Worm (Caenorhabditis elegans): ENCODE data around the gene grd-12.
A peak's percentile ranks its signal among the peaks of the same experiment; 100 is the strongest.

Gene grd-12

DNA sequence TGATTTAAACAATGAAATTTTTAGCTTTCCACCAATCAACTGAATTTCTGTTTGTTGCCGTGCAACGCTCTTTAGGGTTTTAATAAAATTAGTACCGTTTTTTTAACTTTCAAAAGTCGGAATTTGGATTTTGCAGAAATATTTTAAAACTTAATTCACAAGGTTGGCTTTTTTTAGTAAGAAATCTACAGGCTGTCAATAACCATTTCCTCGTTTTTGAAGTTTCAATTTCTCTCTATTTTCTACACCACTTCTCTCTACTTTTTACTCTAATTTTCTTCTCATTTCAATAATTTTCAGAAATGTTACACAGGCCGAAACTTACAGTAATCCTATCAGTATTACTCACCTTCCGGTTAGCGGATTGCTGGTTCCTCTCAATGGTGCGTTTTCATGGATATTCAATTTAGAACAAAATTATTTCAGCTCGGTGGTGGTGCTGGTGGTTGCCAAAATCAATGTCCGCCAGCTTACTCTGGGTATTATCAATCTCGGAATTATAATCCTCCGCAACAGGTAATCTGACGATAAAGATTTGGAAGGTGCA lies at the start of gene grd-12, which contains the start of gene F02D8.1:
grd-12 (plus strand) TSS at position 301 of the 547 bp plus-strand sequence.
F02D8.1 (minus strand) TSS at position 497 of the 547 bp plus-strand sequence.
- TF ChIP-seq W03F9.2 (tag; optimal IDR thresholded peaks at IDR 0.05) (no peak), dao-5 (tag; optimal IDR thresholded peaks at IDR 0.05) (no peak), him-1 (tag; optimal IDR thresholded peaks at IDR 0.05) (no peak)

DNA sequence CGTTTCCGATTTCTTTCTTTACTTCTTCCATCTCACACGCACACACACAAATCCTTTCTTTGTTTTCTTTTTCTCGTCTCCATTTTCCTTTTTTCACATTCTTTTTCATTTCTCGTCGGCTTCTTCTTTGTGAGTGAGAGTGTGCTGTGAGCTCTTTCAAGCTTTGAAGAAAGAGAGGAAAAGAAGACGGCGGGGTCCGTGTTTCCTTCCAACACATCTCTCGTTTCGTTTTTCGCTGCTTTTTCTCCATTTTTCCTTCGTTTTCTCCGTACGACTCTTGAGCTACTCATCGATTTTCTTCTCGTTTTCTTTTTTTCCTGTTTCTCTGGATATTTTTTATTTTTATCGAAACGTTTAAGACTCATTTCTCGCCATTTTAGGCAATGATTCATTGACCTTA lies 48.1 kb upstream of the grd-12 start:
- no peak for TF ChIP-seq W03F9.2 (tag; optimal IDR thresholded peaks at IDR 0.05)
- peak; percentile 69 for TF ChIP-seq him-1 (tag; optimal IDR thresholded peaks at IDR 0.05)

DNA sequence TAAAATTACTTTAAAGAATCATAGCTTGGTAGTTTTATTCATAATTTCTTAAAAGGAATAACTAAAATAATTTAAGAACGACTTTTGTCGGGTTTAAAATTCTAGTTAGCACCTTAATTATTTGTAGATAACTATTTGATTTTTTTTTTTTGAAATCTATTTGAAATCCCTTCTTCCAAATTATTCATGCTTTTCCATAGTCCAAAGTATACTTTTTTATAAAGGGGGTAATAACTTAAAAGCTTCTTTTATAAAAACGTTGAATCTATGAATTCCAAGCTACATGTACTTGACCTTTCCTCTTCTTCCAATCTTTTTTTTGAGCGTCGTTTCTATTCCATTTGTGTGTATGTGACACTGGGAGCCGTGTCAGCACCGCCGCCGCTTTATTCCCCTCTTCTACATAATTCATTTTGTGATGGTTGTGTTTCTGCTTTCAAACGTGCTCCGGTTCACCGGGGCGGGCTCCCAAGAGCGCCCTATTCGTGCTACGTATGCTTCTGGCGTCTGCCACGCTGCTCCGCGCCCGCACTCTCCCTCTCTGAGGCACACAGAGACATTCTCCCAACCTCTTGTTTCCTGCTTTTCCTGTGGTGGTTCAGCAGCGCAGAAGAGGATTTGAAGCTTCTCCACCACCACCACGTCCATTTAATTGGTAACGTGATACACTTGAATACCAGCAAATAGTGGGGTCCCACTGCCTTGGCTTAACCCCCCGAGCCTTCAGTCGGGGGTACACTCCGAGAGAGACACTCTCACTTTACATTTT lies 44.7 kb upstream of the grd-12 start:
- TF ChIP-seq dao-5 (tag; optimal IDR thresholded peaks at IDR 0.05) (no peak), him-1 (tag; optimal IDR thresholded peaks at IDR 0.05) (no peak), W03F9.2 (tag; optimal IDR thresholded peaks at IDR 0.05) (no peak)

DNA sequence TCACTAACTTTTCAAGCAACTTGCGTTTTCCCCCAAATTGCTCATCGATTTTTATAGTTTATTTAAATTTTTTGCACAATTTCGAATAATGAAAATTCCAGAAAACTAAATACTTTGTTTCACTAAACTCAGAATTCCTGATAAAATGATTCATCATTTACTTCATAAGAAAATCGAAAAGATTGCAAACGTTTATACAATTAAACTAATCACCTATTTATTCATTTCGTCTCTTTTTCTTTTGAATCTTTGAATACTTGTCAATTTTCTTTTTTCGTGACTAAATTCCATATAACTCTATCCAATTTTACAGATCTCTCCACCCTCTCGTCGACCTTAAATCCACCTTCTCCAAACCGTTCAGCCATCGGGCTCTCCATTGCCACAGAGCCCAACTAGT lies 41.7 kb upstream of the grd-12 start, which contains the start of gene C30G7.2:
C30G7.2 (plus strand) TSS at position 301 of the 400 bp plus-strand sequence.
- TF ChIP-seq him-1 (tag; optimal IDR thresholded peaks at IDR 0.05), result no peak
- TF ChIP-seq dao-5 (tag; optimal IDR thresholded peaks at IDR 0.05), result no peak
- TF ChIP-seq W03F9.2 (tag; optimal IDR thresholded peaks at IDR 0.05), result no peak

DNA sequence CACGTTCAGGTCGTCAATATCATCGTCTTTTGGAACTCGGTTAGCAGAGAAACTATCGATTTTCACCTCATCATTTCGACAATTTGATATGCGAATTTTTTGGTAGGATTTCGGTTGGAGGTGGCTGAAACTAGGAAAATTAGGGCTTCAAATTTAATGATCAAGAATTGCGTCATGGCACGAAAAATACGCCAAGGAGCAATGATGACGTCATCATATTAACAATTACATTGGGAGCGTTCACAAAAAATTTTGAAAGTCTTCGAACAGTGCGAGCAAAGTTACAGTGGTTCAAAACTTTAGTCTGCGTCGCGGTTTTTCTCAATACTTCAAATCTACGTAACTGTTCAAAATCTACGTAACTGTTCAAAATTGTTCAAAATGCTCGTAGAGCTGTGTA lies 35.4 kb upstream of the grd-12 start:
- TF ChIP-seq him-1 (tag; optimal IDR thresholded peaks at IDR 0.05) (no peak), dao-5 (tag; optimal IDR thresholded peaks at IDR 0.05) (no peak), W03F9.2 (tag; optimal IDR thresholded peaks at IDR 0.05) (no peak)

DNA sequence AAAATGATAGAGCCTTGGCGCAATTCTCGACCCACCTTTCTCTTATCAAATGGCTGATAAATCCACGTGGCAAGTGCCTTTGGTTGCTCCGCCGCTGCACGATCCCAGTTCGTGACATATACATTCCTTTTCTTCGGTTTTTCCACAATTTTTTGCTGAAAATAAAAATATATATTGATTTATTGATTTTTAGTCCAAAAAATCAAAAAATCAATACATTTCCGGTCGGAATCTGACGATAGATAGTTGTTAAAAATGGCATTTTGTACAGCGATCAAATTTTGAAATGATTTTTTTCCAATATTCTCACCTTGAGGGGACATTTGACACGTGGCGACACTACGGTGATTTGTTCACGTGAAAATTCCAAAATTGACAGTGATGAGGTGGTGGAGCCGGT lies 34.5 kb upstream of the grd-12 start:
- TF ChIP-seq him-1 (tag; optimal IDR thresholded peaks at IDR 0.05) (no peak), W03F9.2 (tag; optimal IDR thresholded peaks at IDR 0.05) (no peak), dao-5 (tag; optimal IDR thresholded peaks at IDR 0.05) (no peak)

DNA sequence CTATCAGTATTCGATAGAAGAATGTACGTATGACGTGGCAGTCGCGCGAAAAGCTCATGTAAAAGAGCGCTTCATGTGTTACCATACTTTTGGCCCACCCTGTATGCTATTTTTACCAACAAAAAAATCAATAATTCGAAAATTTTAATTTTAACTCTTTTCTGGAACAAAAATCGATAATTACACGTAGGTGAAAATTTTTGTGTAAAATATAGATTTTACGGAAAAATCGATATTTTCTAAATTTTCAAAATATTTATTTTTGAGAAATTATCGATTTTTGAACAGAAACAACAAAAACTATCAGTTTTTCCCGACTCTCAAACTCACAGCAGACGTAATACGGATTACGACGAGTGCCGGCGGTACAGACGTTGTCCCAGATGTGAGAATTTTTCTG lies 33.2 kb upstream of the grd-12 start:
- TF ChIP-seq W03F9.2 (tag; optimal IDR thresholded peaks at IDR 0.05), result no peak
- TF ChIP-seq dao-5 (tag; optimal IDR thresholded peaks at IDR 0.05), result no peak
- TF ChIP-seq him-1 (tag; optimal IDR thresholded peaks at IDR 0.05), result no peak

DNA sequence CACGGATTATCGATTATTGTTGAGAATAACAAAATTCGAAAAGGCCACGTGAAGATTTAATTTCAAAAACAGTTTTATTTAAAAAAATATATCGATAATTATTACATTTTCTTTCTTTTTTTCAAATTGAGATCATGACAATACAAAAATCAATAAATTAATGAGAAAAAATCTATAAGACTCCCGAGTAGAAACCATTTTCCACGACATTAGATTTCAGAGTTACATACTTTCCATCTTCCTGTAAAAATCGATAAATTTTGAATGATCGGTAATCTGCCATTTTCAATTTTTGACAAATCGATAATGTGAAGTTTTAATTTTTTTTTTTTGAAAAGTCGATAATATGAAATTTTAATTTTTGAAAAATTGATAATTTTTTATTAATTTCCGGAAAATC lies 32.6 kb upstream of the grd-12 start, which contains the start of gene C30G7.3:
C30G7.3 (minus strand) TSS at position 8 of the 400 bp plus-strand sequence.
- TF ChIP-seq dao-5 (tag; optimal IDR thresholded peaks at IDR 0.05) (no peak), W03F9.2 (tag; optimal IDR thresholded peaks at IDR 0.05) (no peak), him-1 (tag; optimal IDR thresholded peaks at IDR 0.05) (no peak)

DNA sequence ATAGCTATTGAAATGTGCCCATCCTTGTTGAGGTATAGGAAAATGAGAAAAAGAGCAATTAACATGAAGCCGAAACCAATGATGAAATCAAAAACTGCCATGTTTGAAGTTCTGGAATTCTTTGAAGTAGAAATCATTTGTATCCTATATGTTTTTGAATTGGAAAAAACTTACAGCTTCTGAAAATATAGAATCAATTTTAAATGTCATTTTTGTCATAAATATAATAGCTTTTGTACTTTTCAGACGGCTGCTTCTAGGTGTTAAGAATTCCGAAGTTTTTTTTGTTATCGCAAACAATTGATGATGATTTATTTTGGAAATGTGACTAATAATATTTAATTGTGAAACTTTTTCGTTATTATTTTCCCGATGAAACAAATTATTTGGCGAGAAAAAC lies 31.3 kb upstream of the grd-12 start, which contains the start of gene C30G7.4:
C30G7.4 (minus strand) TSS at position 101 of the 400 bp plus-strand sequence.
- TF ChIP-seq W03F9.2 (tag; optimal IDR thresholded peaks at IDR 0.05) (no peak), dao-5 (tag; optimal IDR thresholded peaks at IDR 0.05) (no peak), him-1 (tag; optimal IDR thresholded peaks at IDR 0.05) (no peak)

DNA sequence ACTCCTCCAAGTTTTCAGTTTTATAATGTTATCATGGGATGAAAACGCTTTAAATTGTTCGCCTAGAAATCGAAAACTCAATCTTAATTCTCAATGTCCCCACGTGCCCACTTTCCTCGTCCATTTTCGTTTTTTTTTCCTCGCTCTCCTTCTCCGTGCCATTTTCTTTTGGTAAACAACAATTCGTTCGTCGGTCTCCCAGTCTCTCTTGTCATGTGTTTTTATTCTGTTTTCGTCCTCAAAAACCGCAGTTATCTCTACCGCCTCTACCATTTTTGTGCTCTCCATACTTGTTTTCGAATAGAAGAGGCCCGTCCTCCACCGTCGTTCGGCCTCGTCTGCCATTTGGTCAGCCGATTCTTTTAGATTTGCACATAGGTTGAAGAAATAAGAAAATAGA lies 29.7 kb upstream of the grd-12 start:
- TF ChIP-seq W03F9.2 (tag; optimal IDR thresholded peaks at IDR 0.05) (no peak), dao-5 (tag; optimal IDR thresholded peaks at IDR 0.05) (no peak), him-1 (tag; optimal IDR thresholded peaks at IDR 0.05) (no peak)

DNA sequence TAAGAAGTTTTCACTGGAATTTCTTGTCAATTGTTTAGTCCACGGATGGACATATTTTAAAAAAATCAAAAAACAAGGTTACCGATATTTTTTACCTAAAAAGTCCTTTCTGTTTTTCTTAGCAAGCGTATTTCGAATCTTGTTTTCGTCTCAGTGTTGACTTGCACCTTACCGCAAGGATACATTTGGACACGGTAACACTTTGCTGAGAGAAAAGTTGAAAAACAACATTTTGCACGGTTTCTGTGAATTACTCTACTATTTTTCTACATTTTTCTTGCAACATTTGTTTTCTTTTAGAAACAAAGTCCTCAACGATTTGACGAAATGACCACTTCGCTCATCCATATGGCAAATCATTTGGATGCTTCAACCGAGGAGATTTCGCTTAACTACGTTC lies 28.8 kb upstream of the grd-12 start, which contains the start of gene hil-1:
hil-1 (plus strand) TSS at position 301 of the 400 bp plus-strand sequence.
- TF ChIP-seq him-1 (tag; optimal IDR thresholded peaks at IDR 0.05) (no peak), W03F9.2 (tag; optimal IDR thresholded peaks at IDR 0.05) (no peak), dao-5 (tag; optimal IDR thresholded peaks at IDR 0.05) (no peak)

DNA sequence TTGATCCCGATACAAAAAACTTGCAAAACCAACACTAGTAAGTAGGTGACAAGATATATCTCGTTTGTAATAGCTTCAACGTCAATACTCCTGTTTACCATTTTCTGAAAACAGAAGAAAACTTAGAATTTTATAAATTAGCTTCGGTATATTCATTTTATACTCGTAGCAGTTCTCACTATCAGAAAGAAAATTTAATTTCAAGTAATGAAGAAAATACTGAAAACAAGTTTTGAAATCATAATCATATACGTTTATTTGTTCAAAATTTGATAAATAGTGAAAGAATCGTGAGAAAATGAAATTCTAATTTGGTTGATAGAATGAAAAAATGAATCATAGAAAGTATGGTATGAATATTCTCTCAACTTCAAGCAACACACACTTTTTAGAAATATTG lies 23.7 kb upstream of the grd-12 start, which contains the start of gene C30G7.5:
C30G7.5 (minus strand) TSS at position 101 of the 400 bp plus-strand sequence.
- TF ChIP-seq dao-5 (tag; optimal IDR thresholded peaks at IDR 0.05) (no peak), him-1 (tag; optimal IDR thresholded peaks at IDR 0.05) (no peak), W03F9.2 (tag; optimal IDR thresholded peaks at IDR 0.05) (no peak)

DNA sequence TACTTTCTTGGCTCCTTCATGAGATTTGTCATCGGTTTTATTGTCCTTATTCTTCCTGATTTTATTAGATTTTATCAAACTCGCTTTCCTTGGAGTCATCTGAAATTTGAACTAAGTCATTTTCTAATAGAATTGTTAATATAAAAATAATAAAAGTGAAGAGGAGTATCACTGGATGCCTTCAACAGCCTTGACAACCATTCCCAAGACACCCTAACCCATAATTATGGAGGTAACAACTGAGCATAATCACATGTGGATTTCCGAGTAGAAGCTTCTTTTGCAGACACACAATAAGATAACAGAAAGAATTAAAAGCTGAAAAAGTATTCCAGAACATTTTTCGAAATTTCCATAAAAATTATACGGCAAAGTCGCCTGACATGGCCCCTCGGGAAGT lies 22.6 kb upstream of the grd-12 start, which contains the start of gene F02D8.9:
F02D8.9 (minus strand) TSS at position 101 of the 400 bp plus-strand sequence.
- TF ChIP-seq dao-5 (tag; optimal IDR thresholded peaks at IDR 0.05), result no peak
- no peak for TF ChIP-seq him-1 (tag; optimal IDR thresholded peaks at IDR 0.05)
- TF ChIP-seq W03F9.2 (tag; optimal IDR thresholded peaks at IDR 0.05), result no peak

DNA sequence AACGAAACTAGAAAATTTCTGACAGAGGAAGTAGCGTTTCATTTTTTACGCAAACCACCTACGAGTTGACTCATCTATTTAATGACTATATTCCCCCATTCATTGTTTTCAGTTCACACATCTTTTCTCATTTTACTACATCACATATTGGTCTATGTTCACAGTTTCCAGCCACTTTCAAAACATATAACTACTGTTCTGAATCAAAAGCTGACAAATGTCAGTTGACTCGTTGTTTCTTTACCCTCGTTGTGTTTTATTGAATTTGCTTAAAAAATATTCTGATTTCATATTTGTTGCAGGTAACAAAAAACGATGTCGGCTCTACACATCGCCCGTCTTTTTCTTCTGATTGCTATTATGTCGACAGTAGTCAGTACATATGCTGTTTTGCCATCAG lies 7.2 kb upstream of the grd-12 start, which contains the start of gene nlp-59:
nlp-59 (plus strand) TSS at position 301 of the 400 bp plus-strand sequence.
- no peak for TF ChIP-seq W03F9.2 (tag; optimal IDR thresholded peaks at IDR 0.05)
- no peak for TF ChIP-seq him-1 (tag; optimal IDR thresholded peaks at IDR 0.05)
- TF ChIP-seq dao-5 (tag; optimal IDR thresholded peaks at IDR 0.05), result no peak

Measured in whole organism, L4/young adult.